Fruit fly (Drosophila melanogaster) whole organism, adult: Measurements from ENCODE around the gene CG43169.
A peak's percentile ranks its signal among the peaks of the same experiment; 100 is the strongest.

Source experiments
- CG11617 ChIP-seq: fragments of 200-800 bp; sonication (Bioruptor generic); optimal IDR thresholded peaks from 2 replicates; lab custom pipeline; 2017; ENCODE audit warnings: mild to moderate bottlenecking, missing biosample characterization, missing genetic modification reagents, missing genetic modification characterization
- CG12768 ChIP-seq: fragments of 200-800 bp; sonication (Bioruptor generic); optimal IDR thresholded peaks from 2 replicates; lab custom pipeline; 2017; ENCODE audit warnings: missing biosample characterization, missing genetic modification characterization, mild to moderate bottlenecking, moderate library complexity, missing genetic modification reagents
- CG14711 ChIP-seq: fragments of 200-800 bp; sonication (Bioruptor generic); optimal IDR thresholded peaks from 2 replicates; lab custom pipeline; 2018; ENCODE audit warnings: missing biosample characterization, mild to moderate bottlenecking, missing genetic modification characterization, moderate library complexity
- CG1620 ChIP-seq: fragments of 200-800 bp; sonication (Bioruptor generic); optimal IDR thresholded peaks from 2 replicates; lab custom pipeline; 2016; ENCODE audit warnings: missing biosample characterization, missing genetic modification characterization
- CG33017 ChIP-seq: fragments of 200-800 bp; sonication (Bioruptor generic); optimal IDR thresholded peaks from 2 replicates; lab custom pipeline; 2018; ENCODE audit warnings: missing biosample characterization, mild to moderate bottlenecking, missing genetic modification characterization, moderate library complexity
- CG5204 ChIP-seq: fragments of 200-800 bp; sonication (Bioruptor generic); optimal IDR thresholded peaks from 2 replicates; lab custom pipeline; 2016; ENCODE audit warnings: missing biosample characterization, missing genetic modification characterization
- CG7045 ChIP-seq: fragments of 200-800 bp; sonication (Bioruptor generic); optimal IDR thresholded peaks from 2 replicates; lab custom pipeline; 2017; ENCODE audit warnings: missing biosample characterization, mild to moderate bottlenecking, missing genetic modification characterization
- CG7101 ChIP-seq: fragments of 200-800 bp; sonication (Bioruptor generic); optimal IDR thresholded peaks from 2 replicates; lab custom pipeline; 2018; ENCODE audit warnings: missing biosample characterization, mild to moderate bottlenecking, missing genetic modification characterization, moderate library complexity
- Clk ChIP-seq: fragments of 200-800 bp; sonication (Bioruptor generic); optimal IDR thresholded peaks from 2 replicates; lab custom pipeline; 2017; ENCODE audit warnings: missing biosample characterization, missing genetic modification characterization
- Crg-1 ChIP-seq: fragments of 200-800 bp; sonication (Bioruptor generic); optimal IDR thresholded peaks from 2 replicates; lab custom pipeline; 2016; ENCODE audit warnings: missing biosample characterization, missing genetic modification characterization
- Hr96 ChIP-seq: fragments of 200-800 bp; sonication (Bioruptor generic); optimal IDR thresholded peaks from 2 replicates; lab custom pipeline; 2016; ENCODE audit warnings: missing biosample characterization, missing genetic modification characterization
- Mnt ChIP-seq: fragments of 200-800 bp; sonication (Bioruptor generic); optimal IDR thresholded peaks from 2 replicates; lab custom pipeline; 2016; ENCODE audit warnings: missing biosample characterization, mild to moderate bottlenecking, missing genetic modification characterization
- bab1 ChIP-seq: fragments of 200-800 bp; sonication (Bioruptor generic); optimal IDR thresholded peaks from 3 replicates; lab custom pipeline; 2019; ENCODE audit warnings: missing biosample characterization, mild to moderate bottlenecking, missing genetic modification characterization, moderate library complexity
- cic ChIP-seq: fragments of 200-800 bp; sonication (Bioruptor generic); optimal IDR thresholded peaks from 2 replicates; lab custom pipeline; 2017; ENCODE audit warnings: missing biosample characterization, mild to moderate bottlenecking, missing genetic modification characterization, moderate library complexity
- cnc ChIP-seq, 2 experiments: fragments of >200 bp; optimal IDR thresholded peaks; 2 replicates each; lab custom pipeline; 2017
- kay ChIP-seq: fragments of 200-800 bp; sonication (Bioruptor generic); peaks from one replicate; lab custom pipeline; 2016; ENCODE audit warnings: missing biosample characterization, missing genetic modification characterization, borderline replicate concordance
- ovo ChIP-seq: fragments of 200-800 bp; sonication (Bioruptor generic); optimal IDR thresholded peaks from 2 replicates; lab custom pipeline; 2016; ENCODE audit warnings: missing biosample characterization, missing genetic modification characterization
- pad ChIP-seq: fragments of 200-800 bp; sonication (Bioruptor generic); optimal IDR thresholded peaks from 3 replicates; lab custom pipeline; 2017; ENCODE audit warnings: missing biosample characterization, missing genetic modification characterization, mild to moderate bottlenecking, moderate library complexity, missing genetic modification reagents
- tj ChIP-seq: fragments of 200-800 bp; sonication (Bioruptor generic); optimal IDR thresholded peaks from 3 replicates; lab custom pipeline; 2017; ENCODE audit warnings: missing biosample characterization, mild to moderate bottlenecking, missing genetic modification characterization, moderate library complexity
- toe ChIP-seq: fragments of 200-800 bp; sonication (Bioruptor generic); optimal IDR thresholded peaks from 2 replicates; lab custom pipeline; 2016; ENCODE audit warnings: missing biosample characterization, missing genetic modification characterization

Gene CG43169

DNA sequence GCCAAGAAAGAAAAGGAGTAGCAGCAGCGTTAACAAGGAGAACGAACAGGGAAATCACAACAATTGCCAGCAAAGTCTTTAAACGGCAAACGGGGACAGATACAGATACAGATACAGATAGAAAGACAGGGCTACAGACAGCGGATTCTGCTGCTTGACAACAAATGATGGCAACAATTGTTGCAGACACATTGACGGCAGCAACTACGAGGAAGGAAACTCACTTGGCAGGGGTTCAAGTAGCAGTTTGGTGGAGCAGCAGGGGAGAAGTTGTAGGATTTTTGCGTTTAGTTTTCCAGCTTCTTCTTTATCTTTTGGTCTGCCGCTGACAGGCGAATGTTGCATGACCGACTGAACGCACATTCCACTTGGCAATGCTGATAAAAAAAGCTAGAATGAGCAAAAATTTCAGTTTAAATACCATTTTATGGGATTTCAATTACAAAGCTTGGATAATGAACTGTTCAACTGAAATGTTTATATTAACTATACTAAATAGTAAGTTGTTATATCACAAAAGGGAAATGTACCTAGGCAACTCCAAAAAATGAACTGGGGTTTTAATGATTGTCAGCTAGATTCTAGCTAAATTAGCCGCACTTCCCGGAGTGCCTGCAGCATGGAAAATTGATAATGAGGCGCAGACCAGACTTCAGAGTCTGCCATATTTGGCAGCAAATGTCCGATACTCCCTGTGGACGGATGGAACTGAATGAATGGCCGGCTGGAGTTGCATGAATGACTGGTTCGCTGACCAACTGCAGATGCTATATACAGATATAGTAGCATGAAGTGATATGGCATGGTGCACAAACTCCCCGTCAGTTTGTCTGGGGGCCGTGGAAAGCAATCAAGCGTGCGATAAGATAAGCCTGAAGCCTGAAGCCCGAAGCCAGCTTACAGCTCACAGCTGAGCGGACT, 37.4 kb downstream of the CG43169 start:
- TF ChIP-seq Clk (GFP tag; lab: Kevin White, UChicago) (no peak), Hr96 (no peak), CG7045 (GFP tag; lab: Kevin White, UChicago) (no peak), Crg-1 (GFP tag; lab: Kevin White, UChicago) (no peak), CG33017 (tag; lab: Kevin White, UChicago) (no peak), pad (GFP tag; lab: Kevin White, UChicago) (no peak), bab1 (no peak), toe (GFP tag; lab: Kevin White, UChicago) (no peak), CG14711 (tag; lab: Kevin White, UChicago) (no peak), CG5204 (no peak), ovo (GFP tag; lab: Kevin White, UChicago) (no peak), CG1620 (GFP tag; lab: Kevin White, UChicago) (no peak), cnc (optimal IDR thresholded peaks at IDR 0.05; lab: Kevin White, UChicago) (no peak)

DNA sequence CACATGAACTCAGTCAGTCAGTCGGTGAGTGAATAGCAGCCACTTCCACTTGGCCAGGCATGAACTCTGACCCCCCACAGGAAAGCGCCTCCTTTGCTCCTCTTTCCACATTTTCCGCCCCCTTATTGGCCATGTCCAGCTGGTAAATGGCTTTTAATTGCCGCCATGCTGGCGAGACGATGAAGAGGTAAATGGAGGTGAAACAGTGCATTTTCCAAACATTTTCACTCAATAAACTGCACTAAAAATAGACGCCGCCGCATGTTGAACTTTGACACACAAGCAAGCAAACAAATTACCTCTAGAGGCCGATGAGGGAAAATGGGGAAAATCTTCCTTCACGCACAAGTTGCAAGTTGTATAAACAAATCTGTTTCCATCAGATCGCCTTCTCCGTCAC, 38.6 kb downstream of the CG43169 start:
- no peak for TF ChIP-seq Crg-1 (GFP tag; lab: Kevin White, UChicago)
- no peak for TF ChIP-seq cic (GFP tag; lab: Kevin White, UChicago)
- TF ChIP-seq CG12768 = no peak
- TF ChIP-seq pad (GFP tag; lab: Kevin White, UChicago) = no peak
- TF ChIP-seq CG1620 (GFP tag; lab: Kevin White, UChicago) = no peak
- TF ChIP-seq CG7101 (tag; lab: Kevin White, UChicago) = no peak
- no peak for TF ChIP-seq bab1
- TF ChIP-seq Clk (GFP tag; lab: Kevin White, UChicago) = no peak
- TF ChIP-seq CG7045 (GFP tag; lab: Kevin White, UChicago) = no peak
- no peak for TF ChIP-seq CG5204
- TF ChIP-seq CG11617 (GFP tag; lab: Kevin White, UChicago) = no peak
- TF ChIP-seq CG33017 (tag; lab: Kevin White, UChicago) = no peak
- TF ChIP-seq toe (GFP tag; lab: Kevin White, UChicago) = no peak
- no peak for TF ChIP-seq tj (GFP tag; lab: Kevin White, UChicago)
- no peak for TF ChIP-seq CG14711 (tag; lab: Kevin White, UChicago)
- TF ChIP-seq cnc (optimal IDR thresholded peaks at IDR 0.05; lab: Kevin White, UChicago) = no peak
- TF ChIP-seq Mnt (GFP tag; lab: Kevin White, UChicago) = no peak
- no peak for TF ChIP-seq kay (GFP tag; lab: Kevin White, UChicago)
- TF ChIP-seq Hr96 = no peak

DNA sequence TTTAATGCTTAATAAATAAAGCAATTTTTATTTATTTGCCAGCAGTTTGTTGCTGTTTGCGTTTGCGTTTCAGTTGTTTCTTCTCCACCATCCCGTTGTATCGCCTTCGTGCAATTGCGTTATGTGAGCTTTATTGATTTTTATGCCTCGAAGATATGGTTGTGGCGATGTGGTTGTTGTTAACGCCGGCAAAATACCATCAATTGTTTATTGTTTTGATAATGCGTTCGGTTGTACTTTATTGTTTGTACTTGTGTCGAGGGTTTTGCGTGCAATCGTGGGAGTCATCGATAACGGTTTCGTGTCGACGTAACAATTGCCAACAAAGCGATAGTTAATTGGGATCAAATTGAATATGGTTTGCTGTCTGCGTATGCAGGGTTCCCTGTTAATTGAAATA, 46.1 kb downstream of the CG43169 start:
- TF ChIP-seq Mnt (GFP tag; lab: Kevin White, UChicago) = no peak
- TF ChIP-seq CG7101 (tag; lab: Kevin White, UChicago) = no peak
- peak; percentile 18 for TF ChIP-seq Hr96
- no peak for TF ChIP-seq toe (GFP tag; lab: Kevin White, UChicago)
- TF ChIP-seq cic (GFP tag; lab: Kevin White, UChicago) = peak; percentile 3

DNA sequence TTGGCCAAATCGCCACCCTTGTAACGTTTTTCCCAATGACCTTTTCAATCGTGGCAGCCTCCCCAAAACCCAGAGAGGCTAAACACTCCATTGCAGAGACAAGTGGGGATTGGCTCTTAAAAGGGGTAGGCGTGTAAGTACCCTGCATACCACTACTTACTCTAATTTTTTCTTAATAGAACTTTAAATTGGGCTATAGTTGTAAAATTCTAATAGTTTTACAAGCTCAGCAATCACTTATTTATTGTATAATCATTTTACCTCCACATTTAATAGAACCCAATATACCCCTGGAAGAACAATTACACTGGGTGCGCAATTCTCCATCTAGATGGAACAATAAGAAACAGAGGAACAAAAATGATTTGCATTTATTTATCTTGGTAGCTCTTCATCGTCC, 46.7 kb downstream of the CG43169 start:
- TF ChIP-seq cic (GFP tag; lab: Kevin White, UChicago) (no peak), CG5204 (no peak), cnc (optimal IDR thresholded peaks at IDR 0.05; lab: Kevin White, UChicago) (no peak), CG12768 (no peak), toe (GFP tag; lab: Kevin White, UChicago) (no peak), bab1 (no peak), Crg-1 (GFP tag; lab: Kevin White, UChicago) (no peak), kay (GFP tag; lab: Kevin White, UChicago) (no peak), CG1620 (GFP tag; lab: Kevin White, UChicago) (no peak), CG11617 (GFP tag; lab: Kevin White, UChicago) (no peak), Hr96 (no peak), ovo (GFP tag; lab: Kevin White, UChicago) (no peak)

DNA sequence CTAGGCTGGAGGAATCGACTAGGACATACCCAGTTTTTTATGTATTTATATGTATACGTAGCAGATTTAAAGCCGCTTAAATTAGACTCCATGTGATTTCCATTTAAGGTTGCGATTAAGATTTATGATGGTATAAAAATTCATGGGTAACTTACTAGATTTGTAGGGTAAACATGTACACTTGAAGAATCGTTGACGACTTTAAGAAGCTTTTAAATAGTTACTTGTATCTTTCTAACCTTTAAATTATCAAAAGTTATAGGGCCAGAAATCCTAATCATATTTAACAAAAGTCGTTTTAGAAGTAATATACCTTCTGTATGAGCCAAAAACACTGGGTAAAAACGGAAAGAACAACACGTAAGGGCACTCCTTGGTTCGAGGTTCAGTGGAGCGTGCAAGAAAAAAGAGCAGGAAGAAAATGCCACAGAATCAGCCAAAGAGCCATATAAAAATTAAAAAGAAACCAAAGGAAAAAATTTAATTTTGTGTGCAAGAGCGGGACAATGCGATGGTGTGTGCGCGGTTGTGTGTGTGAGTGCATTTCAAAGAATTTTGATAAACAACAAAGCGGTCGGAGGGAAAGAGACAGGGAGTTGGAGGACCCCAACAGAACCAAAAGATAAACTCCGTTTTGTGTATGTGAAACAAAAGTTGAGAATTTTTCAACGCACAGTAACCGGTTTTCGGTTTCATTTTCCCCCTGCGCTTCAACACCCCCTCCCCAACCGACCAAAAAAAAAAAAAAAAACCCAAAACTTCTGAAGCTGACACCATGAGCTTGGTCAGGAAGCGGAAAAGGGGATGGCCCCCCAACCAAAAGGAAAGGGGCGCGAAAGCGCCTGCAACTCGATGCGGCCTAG, 48.6 kb downstream of the CG43169 start:
- TF ChIP-seq ovo (GFP tag; lab: Kevin White, UChicago) (no peak), tj (GFP tag; lab: Kevin White, UChicago) (peak; percentile 79), Clk (GFP tag; lab: Kevin White, UChicago) (no peak)

DNA sequence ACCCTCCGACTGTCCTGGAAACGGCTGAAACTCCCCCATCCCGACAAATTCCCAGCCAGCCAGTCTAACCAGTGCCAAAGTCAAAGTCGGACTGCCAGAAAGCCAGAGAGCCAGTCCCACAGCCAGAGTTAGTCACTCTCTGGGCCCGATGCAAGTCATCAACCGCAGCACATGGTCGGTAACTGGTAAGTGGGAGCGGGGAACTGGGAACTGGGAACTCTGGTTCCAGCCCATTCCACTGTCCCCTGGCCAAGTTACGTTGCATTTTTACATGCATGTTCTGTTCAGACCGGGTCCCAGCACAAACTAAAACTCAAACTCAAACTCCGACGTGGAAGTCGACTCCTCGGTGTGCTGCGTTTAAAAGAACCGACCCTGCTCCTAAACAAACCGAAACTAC, 49.3 kb downstream of the CG43169 start:
- TF ChIP-seq pad (GFP tag; lab: Kevin White, UChicago) = no peak
- no peak for TF ChIP-seq bab1
- TF ChIP-seq CG12768 = no peak
- TF ChIP-seq CG33017 (tag; lab: Kevin White, UChicago) = no peak
- no peak for TF ChIP-seq Mnt (GFP tag; lab: Kevin White, UChicago)
- no peak for TF ChIP-seq CG7101 (tag; lab: Kevin White, UChicago)
- TF ChIP-seq tj (GFP tag; lab: Kevin White, UChicago) = no peak
- TF ChIP-seq cic (GFP tag; lab: Kevin White, UChicago) = no peak
- TF ChIP-seq CG1620 (GFP tag; lab: Kevin White, UChicago) = no peak
- no peak for TF ChIP-seq CG14711 (tag; lab: Kevin White, UChicago)
- TF ChIP-seq ovo (GFP tag; lab: Kevin White, UChicago) = no peak
- no peak for TF ChIP-seq toe (GFP tag; lab: Kevin White, UChicago)
- TF ChIP-seq Crg-1 (GFP tag; lab: Kevin White, UChicago) = no peak
- TF ChIP-seq kay (GFP tag; lab: Kevin White, UChicago) = no peak
- no peak for TF ChIP-seq Hr96
- TF ChIP-seq CG5204 = no peak
